Worm (Caenorhabditis elegans) whole organism, dauer: ENCODE measurements around the gene ule-4.

ENCODE experiments used
- unc-62 ChIP-seq: sonication (generic microtip); optimal IDR thresholded peaks from 2 replicates; lab custom pipeline; 2017; ENCODE audit warnings: missing biosample characterization, missing genetic modification reagents, missing genetic modification characterization

The ule-4 gene

DNA sequence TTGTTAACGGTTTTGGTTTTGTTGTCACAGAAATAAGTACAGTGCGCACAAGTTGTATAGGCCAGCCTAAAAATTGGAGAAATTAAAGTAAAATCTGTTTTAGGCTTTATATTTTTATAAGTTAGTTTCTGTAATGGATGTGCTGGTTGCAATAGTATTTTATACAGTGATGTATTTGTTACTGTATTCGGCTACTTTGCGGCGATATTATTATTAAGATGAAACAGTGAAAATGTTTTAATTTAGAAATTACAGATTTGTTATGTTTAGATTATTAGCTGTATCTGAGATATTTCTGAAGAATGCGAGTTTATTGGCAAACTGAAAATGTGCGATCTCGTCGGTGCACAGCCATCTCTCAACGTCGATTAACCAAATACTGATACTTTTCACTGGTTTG, at the start of gene ule-4:
Gene ule-4, minus strand, starts transcription at position 101 of the 400 bp plus-strand sequence.
- TF ChIP-seq unc-62 (GFP tag; lab: Kevin White, UChicago): no peak

DNA sequence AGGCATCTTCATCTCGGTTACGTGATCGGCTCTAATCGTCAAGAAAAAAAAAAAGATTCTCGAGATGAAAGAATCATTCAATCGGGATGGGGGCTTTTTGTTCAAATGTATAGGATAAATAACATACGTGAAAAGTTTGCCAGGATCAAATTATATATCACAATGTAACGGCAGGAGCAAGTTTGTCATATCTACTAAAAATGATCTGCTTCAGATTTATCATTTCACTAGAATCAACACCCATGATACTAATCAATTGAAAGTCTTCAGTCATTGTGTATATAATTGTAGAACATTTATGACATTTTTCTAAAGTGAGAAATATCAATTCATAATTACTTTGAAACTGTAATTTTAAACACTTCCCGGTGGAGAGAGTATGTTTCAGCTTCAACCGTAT, 49.4 kb upstream of the ule-4 start:
- no peak for TF ChIP-seq unc-62 (GFP tag; lab: Kevin White, UChicago)

DNA sequence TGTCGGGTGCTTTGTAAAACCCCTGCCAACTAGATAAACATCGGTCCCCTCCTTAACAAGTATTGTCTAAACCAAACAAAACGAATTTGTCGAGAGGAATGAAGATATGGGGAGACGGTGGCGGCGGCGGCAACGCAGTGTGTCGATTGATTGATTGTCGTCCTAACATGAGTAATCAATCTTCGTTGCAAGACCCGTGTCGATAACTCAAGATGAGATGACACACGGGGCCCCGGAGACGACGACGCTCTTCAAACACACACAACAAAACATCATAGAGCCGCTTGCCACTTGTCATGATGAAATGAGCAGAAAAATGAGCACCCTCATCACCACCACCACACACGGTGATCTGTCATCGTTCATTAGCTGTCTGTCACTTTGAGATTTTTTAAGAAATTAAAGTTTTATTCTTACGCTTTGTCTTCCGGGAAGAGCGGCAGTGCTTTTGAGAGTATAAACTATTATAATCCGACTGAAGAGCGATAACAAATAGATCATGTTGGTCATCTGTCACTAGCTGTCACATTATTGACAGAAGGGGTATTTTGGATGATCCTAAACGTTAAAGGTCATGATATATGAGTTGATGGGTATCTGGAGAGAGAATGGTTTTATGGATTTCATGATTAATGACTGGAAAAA, 48.4 kb upstream of the ule-4 start:
- peak; percentile 27 for TF ChIP-seq unc-62 (GFP tag; lab: Kevin White, UChicago)

DNA sequence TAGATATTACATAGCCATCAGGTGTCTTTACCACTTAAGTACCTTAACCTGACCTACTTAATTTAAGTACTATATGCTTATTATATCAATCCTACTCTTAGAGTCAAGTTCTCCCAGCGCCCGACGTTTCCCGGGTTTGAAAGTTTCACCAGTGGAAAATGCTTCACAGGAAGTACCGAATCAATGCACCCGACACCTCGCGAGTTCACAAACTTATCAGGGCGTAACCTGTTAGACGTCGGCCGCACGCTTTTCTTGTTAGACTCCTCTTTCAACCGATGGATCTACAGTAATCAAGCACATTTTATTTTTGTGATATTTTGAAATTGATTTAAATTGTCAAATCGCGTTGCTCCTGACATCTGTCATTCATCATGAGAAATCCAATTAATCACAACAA, 47.8 kb upstream of the ule-4 start:
- TF ChIP-seq unc-62 (GFP tag; lab: Kevin White, UChicago): no peak

DNA sequence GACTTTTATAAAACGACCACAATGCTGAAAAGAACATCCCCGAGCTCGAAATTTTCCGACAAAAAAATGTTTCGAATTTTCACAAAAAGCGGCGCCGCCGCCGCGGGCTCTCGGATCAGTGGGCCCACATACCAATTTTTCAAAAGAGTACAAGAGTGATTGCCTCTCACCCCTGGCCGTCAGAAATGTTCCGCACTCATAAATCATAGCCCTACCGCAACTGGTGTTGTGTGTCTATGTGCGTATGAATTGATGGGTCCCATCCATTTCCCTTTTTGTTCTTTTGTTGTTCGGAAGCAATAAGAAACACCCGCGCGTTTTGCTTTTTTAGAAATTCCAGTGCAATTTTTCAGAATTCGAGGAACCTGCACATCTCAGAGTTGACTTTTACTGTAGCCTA, 47.1 kb upstream of the ule-4 start:
- TF ChIP-seq unc-62 (GFP tag; lab: Kevin White, UChicago): no peak

DNA sequence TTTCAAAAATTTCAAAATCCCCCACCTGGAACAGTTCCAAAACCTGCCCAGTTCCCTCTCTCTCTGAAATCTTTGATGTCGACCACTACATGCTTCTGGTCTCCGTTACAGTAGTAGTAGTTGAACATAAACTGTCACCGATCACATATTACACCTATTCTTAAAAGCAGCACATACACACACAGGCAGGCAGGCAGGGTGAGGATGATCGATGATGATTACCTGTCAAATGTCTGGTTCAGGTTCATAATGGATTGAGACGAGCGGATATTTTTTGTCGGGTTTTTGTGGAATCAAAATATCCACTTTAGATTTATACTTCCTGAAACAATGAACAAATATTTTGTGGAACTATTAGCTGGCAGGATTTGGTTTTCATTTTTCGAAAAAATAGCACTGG, 46.5 kb upstream of the ule-4 start:
- TF ChIP-seq unc-62 (GFP tag; lab: Kevin White, UChicago): no peak

DNA sequence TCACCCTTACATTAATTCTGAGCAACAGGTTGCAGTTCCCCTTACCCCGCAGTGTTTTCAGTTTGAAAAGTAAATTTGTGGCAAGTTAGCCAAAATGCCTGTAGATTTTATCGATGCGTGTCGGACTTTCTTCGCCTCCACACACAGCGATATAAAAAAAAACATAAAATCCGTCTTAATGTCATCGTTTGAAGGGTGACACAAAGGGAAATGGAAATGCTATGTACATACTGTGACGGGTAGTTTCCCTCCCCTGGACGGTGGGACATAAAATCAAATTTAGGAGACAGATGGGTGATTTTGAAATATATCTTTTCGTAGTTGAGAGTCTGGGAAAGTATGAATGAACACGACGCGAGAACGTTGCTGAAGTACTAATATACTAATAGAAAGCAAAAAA, 45.1 kb upstream of the ule-4 start:
- TF ChIP-seq unc-62 (GFP tag; lab: Kevin White, UChicago): no peak

DNA sequence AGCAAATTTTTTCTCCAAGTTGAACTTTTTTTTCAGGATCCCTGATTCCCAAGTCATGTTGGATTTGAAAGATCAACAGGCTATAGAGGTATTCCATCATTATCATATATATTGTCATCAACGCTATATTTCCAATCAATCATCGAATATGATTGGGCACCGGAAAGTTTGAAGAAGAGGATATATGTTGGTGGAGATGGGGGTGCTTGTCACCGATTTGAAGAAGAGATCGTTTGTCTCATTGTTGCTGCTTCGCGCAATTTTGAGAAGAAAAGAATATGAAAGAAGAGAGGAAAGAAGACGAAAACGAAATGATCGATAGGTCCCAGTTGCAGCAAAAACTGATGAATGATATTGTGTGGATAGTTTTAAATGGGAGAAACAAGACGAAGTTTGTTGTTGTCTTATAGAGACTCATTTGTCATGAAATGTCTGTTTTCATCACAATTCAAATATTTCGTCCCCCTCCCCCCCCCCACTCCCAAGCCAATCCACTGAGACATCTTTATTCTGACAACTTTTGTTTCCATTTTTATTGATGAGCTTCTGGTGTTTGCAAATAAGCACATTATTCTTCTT, 41.9 kb upstream of the ule-4 start, which contains the start of gene T23G4.2:
Gene T23G4.2, minus strand, starts transcription at position 255 of the 579 bp plus-strand sequence.
- TF ChIP-seq unc-62 (GFP tag; lab: Kevin White, UChicago): no peak

DNA sequence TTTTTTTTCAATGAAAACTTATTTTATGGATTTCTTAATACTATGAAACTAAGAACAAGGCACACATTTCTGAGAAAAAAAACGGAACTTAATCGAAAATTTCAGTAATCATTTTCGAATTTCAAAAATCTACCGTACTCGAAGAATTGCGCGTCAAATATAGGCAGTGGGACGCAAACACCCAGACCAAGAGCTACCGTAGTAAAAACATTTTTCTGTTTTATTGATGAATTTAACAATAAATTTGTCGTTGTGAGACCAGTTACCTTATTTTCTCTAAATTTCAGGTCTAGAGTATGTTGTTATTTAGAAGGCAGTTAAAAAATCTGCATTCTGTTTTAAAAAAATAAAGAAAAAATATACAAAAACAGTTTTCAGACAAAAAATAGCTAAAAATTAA, 40.2 kb upstream of the ule-4 start:
- no peak for TF ChIP-seq unc-62 (GFP tag; lab: Kevin White, UChicago)

DNA sequence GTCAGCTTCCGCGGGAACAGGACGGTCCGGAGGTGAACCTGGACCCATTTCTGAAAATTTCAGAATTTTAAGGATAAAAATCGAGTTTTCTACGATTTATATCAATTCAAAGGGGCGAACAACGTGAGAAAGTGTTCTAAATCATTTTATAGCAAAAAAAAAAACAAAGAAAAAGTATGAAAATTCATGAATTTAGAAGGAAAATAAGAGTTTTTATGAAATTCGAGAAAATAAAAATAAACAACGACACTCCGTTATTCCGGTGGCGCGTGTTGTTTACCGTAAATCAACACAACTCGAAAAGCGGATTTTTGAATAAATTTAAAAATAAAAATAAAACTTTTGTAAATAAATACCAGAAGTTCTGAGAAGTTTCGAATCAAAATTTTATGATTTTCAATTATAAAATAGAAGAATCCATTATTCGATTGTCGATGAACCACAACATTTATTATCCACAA, 39.5 kb upstream of the ule-4 start, which contains the start of gene nyn-1:
Gene nyn-1, minus strand, starts transcription at position 51 of the 461 bp plus-strand sequence.
- no peak for TF ChIP-seq unc-62 (GFP tag; lab: Kevin White, UChicago)

DNA sequence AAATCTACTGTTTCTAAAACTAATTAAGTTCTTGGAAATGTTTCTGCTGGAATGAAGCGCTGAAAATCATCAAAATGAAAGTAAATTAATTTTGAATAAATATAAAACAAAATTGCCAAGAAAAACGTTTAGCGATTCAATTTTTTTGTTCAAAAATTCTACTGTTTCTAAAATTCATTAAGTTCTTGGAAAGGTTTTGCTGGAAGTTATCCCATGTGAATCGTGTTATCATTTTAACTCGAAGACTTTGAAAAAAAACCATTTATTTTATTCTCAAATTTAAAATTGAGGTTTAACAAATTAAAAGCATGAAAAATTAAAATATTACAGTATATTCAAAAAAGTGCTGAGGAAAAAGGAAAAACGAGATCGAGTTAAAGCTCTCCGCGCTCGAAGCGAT, 37.4 kb upstream of the ule-4 start:
- TF ChIP-seq unc-62 (GFP tag; lab: Kevin White, UChicago): no peak

DNA sequence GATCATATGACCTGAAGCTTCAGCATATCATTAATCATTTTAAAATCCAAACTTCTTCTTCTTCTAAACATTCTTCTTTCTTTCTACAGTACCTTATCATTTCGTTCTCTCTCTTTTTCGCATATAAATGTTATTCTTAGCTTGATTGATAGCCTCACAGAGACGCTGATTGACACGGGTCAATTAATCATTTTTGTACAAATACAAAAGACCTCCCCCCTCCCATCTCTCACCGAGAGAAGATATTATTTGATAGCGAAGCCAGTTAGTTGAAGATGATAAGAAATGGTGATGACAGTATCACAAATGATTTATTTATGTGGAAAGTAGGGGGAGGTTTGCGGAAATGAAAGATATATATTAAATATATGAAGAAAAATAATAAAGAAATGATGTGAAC, 35.3 kb upstream of the ule-4 start:
- TF ChIP-seq unc-62 (GFP tag; lab: Kevin White, UChicago): no peak

DNA sequence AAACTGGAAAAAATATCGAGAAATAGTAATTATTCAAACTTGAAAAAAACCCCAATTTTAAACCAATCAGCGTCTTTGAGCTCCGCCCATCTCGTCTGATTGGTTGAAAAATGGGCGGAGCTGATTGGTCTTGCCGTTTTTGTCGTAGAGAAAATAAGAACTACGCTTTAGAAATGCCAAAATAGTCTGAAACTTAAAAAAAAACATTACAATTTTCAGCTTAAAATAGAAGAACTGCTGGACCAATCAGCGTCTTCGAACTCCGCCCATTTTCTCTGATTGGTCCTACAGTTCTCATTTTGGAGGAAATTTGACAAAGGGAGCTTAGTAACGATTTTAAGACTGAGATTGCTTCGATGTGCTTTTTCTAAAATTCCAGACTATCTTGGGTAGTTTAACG, 32.0 kb upstream of the ule-4 start:
- TF ChIP-seq unc-62 (GFP tag; lab: Kevin White, UChicago): no peak

DNA sequence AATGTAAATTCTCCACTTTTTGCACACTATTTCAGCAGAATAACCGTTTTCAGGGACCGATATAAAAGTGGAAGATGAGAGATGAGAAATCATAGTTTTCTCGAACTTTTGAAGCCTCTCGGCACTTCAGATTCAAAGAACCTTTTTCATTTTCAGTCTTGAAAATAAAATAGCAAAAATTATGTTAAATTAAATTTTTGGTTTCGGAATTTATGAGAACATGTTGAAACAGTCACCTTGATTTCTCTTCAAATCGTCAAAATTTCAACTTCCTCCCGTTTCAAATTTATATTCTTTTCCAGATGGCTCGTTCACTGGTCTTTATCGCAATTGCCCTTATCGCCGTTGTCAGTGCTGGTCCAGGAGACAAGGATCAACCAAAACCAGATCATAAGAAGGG, 31.2 kb upstream of the ule-4 start, which contains the start of gene srlf-26:
Gene srlf-26, plus strand, starts transcription at position 301 of the 400 bp plus-strand sequence.
- TF ChIP-seq unc-62 (GFP tag; lab: Kevin White, UChicago): no peak

DNA sequence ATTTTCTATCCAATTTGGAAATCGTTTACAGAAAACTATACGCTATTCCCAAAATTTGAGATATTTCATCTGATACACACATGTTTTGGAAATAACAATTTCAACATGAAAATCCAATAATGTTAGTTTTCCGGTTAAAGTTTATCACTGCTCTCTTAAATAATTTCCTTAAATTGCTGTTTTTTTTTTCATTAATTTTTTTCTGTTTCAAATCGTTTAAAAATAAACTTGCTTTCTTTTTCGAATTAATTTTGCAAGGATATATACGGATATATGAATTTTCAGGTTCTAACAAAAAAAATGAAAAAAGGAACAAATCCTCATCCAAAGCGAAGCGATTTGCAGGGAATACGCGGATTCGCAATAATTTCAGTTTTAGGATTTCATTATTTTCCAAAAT, 26.0 kb upstream of the ule-4 start, which contains the start of gene oac-48:
Gene oac-48, plus strand, starts transcription at position 301 of the 400 bp plus-strand sequence.
- TF ChIP-seq unc-62 (GFP tag; lab: Kevin White, UChicago): no peak

DNA sequence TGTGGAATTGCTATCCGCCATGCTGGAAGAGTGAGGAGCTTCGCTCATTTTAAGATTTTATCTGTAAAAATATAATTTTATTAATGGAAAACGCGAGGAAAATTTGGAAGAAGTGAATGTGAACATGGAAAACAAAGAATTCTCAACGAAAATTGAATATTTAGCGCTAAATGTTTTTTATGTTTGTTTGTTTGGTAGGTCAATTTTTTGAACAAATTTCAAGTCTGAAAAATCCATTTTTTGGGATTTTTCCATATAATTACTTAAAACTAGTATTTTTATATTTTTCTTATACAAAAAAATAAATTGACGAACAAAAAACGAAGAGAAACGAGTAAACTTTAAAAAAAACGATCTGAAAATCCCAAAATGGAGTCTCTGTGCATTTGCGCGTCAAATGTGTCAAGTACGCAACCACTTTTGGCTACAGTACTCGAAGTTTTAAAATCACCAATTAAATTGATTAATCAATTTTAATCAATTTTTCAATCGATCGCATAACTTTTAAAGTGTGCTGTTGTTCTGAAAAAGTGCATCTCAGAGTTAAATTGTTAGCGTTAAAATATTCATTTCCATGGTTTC, 19.5 kb upstream of the ule-4 start, which contains the start of gene fbxa-215:
Gene fbxa-215, minus strand, starts transcription at position 61 of the 582 bp plus-strand sequence.
- TF ChIP-seq unc-62 (GFP tag; lab: Kevin White, UChicago): no peak
